Fruit fly (Drosophila melanogaster): ENCODE measurements around the gene GatA.

DNA sequence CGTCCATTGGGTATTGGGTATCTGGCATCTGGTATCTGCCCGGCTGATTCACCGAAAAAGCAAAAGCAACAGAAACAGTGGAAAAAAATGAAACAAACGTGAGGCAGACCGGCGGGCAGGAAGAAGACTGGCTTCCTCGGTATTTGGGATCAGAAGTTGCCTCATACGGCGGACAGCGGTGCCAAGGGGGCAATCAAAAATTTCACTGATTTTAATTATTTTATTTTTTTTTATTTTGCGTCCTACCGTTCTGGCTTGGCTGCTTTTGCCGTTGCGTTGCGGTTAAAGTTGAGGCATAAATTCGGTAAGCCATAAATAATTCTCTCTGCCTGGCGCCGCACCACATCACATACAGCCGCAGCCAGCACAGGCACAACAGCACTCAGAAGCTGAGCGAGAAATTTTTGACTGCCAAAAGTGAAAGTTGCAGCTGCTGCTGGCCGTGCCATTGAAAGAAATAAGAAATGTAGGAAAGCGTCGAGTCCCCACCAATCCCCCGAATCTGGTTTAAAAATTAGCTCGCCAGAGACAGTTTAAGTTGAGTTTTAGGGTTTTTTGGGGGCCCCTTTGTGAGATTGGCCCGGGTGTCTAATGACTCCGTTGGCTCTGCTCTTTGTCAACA, 8.0 kb upstream of the GatA start:
- TF ChIP-seq CG7271 (tag; optimal IDR thresholded peaks at IDR 0.05), result no peak
- TF ChIP-seq sqz (GFP tag; optimal IDR thresholded peaks at IDR 0.05), result no peak
- no peak for TF ChIP-seq tin (GFP tag; optimal IDR thresholded peaks at IDR 0.05)
- no peak for TF ChIP-seq CG10462 (GFP tag; optimal IDR thresholded peaks at IDR 0.05)
- TF ChIP-seq CG14014 (GFP tag; IDR thresholded peaks at IDR 0.05), result no peak
- TF ChIP-seq lmd (GFP tag; IDR thresholded peaks at IDR 0.05), result no peak
